Worm (Caenorhabditis elegans) whole organism, L1 larva: ENCODE results near the gene F31F4.11.

ENCODE experiments used
- C34B4.2 ChIP-seq: sonication (generic microtip); optimal IDR thresholded peaks from 2 replicates; lab custom pipeline; 2017; ENCODE audit warnings: mild to moderate bottlenecking, missing genetic modification characterization, missing compliant biosample characterization
- ceh-63 ChIP-seq: fragments of 200-800 bp; sonication (Bioruptor generic); optimal IDR thresholded peaks from 2 replicates; lab custom pipeline; 2018; ENCODE audit warnings: mild to moderate bottlenecking, missing genetic modification characterization, missing compliant biosample characterization
- ceh-82 ChIP-seq, 3 experiments: fragments of 150-350 bp in 1 of 3; sonication (generic microtip) in 2 of 3; optimal IDR thresholded peaks; 2 replicates each; lab custom pipeline; 2014 to 2017; ENCODE audit warnings: missing biosample characterization in 3 of 3, missing genetic modification characterization in 3 of 3
- ceh-88 ChIP-seq: fragments of 200-800 bp; sonication (Bioruptor generic); IDR thresholded peaks from 2 replicates; pipeline ENCODE4 v1.3.6; 2022; ENCODE audit warnings: missing genetic modification characterization, missing compliant biosample characterization
- ces-1 ChIP-seq: fragments of 150-350 bp; optimal IDR thresholded peaks from 2 replicates; lab custom pipeline; 2014; ENCODE audit warnings: missing biosample characterization, missing genetic modification reagents, missing genetic modification characterization
- dsc-1 ChIP-seq: sonication (generic microtip); optimal IDR thresholded peaks from 2 replicates; lab custom pipeline; 2016; ENCODE audit warnings: mild to moderate bottlenecking, missing genetic modification characterization, missing compliant biosample characterization
- efl-1 ChIP-seq, 4 experiments: fragments of 150-350 bp; optimal IDR thresholded peaks in 3 of 4; peaks in 1 of 4; 1 replicate in 1 of 4; 2 replicates in 3 of 4; lab custom pipeline; 2014; ENCODE audit warnings: missing biosample characterization in 2 of 4, missing genetic modification characterization in 2 of 4, missing genetic modification reagents in 2 of 4
- elt-2 ChIP-seq: sonication (generic microtip); optimal IDR thresholded peaks from 2 replicates; lab custom pipeline; 2016; ENCODE audit warnings: missing genetic modification characterization, mild to moderate bottlenecking, inconsistent platforms, missing compliant biosample characterization, missing genetic modification reagents
- elt-3 ChIP-seq, 6 experiments: fragments of 150-350 bp in 1 of 6; sonication (generic microtip); optimal IDR thresholded peaks; 2 replicates each; lab custom pipeline; 2017 to 2018; ENCODE audit warnings: missing biosample characterization in 6 of 6, missing genetic modification characterization in 6 of 6, inconsistent platforms in 1 of 6
- ets-5 ChIP-seq: fragments of 200-800 bp; sonication (Bioruptor generic); IDR thresholded peaks from 2 replicates; pipeline ENCODE4 v1.3.6; 2022; ENCODE audit warnings: missing genetic modification characterization, missing compliant biosample characterization
- fkh-10 ChIP-seq: sonication (generic microtip); optimal IDR thresholded peaks from 2 replicates; lab custom pipeline; 2017; ENCODE audit warnings: missing biosample characterization, missing genetic modification reagents, missing genetic modification characterization
- fkh-8 ChIP-seq: sonication (generic microtip); optimal IDR thresholded peaks from 2 replicates; lab custom pipeline; 2016; ENCODE audit warnings: mild to moderate bottlenecking, missing genetic modification characterization, missing compliant biosample characterization
- fos-1 ChIP-seq: fragments of 150-350 bp; optimal IDR thresholded peaks from 2 replicates; lab custom pipeline; 2014; ENCODE audit warnings: missing biosample characterization, missing genetic modification characterization
- grh-1 ChIP-seq: fragments of 200-800 bp; sonication (Bioruptor generic); IDR thresholded peaks from 2 replicates; pipeline ENCODE4 v1.3.6; 2022; ENCODE audit warnings: missing genetic modification reagents, missing genetic modification characterization, missing compliant biosample characterization
- hlh-4 ChIP-seq: sonication (generic microtip); optimal IDR thresholded peaks from 2 replicates; lab custom pipeline; 2016; ENCODE audit warnings: mild to moderate bottlenecking, missing genetic modification characterization, missing compliant biosample characterization
- irx-1 ChIP-seq: sonication (generic microtip); optimal IDR thresholded peaks from 2 replicates; lab custom pipeline; 2016; ENCODE audit warnings: missing genetic modification characterization, missing compliant biosample characterization
- jun-1 ChIP-seq: fragments of 150-350 bp; optimal IDR thresholded peaks from 2 replicates; lab custom pipeline; 2014; ENCODE audit warnings: missing biosample characterization, missing genetic modification reagents, missing genetic modification characterization
- lin-13 ChIP-seq: fragments of 150-350 bp; optimal IDR thresholded peaks from 2 replicates; lab custom pipeline; 2014; ENCODE audit warnings: missing biosample characterization, missing genetic modification reagents, missing genetic modification characterization
- lin-39 ChIP-seq: fragments of 150-350 bp; optimal IDR thresholded peaks from 2 replicates; lab custom pipeline; 2014; ENCODE audit warnings: missing biosample characterization, missing genetic modification reagents, missing genetic modification characterization
- mab-9 ChIP-seq: fragments of 200-800 bp; sonication (Bioruptor generic); IDR thresholded peaks from 2 replicates; pipeline ENCODE4 v1.3.6; 2022; ENCODE audit warnings: missing genetic modification reagents, missing genetic modification characterization, missing compliant biosample characterization
- nhr-11 ChIP-seq: fragments of 150-350 bp; optimal IDR thresholded peaks from 2 replicates; lab custom pipeline; 2014; ENCODE audit warnings: missing biosample characterization, missing genetic modification characterization
- nhr-19 ChIP-seq: fragments of 200-800 bp; sonication (Bioruptor generic); conservative IDR thresholded peaks from 2 replicates; pipeline ENCODE4 v1.3.6; 2022; ENCODE audit warnings: missing genetic modification characterization, missing compliant biosample characterization
- nhr-20 ChIP-seq: sonication (generic microtip); optimal IDR thresholded peaks from 2 replicates; lab custom pipeline; 2016; ENCODE audit warnings: mild to moderate bottlenecking, missing genetic modification characterization, missing compliant biosample characterization
- nhr-237 ChIP-seq: fragments of 150-350 bp; optimal IDR thresholded peaks from 2 replicates; lab custom pipeline; 2014; ENCODE audit warnings: missing biosample characterization, missing genetic modification characterization
- nhr-28 ChIP-seq: fragments of 150-350 bp; optimal IDR thresholded peaks from 2 replicates; lab custom pipeline; 2014; ENCODE audit warnings: missing biosample characterization, missing genetic modification characterization
- nhr-76 ChIP-seq: sonication (generic microtip); optimal IDR thresholded peaks from 2 replicates; lab custom pipeline; 2017; ENCODE audit warnings: missing biosample characterization, missing genetic modification characterization
- nhr-84 ChIP-seq: sonication (generic microtip); optimal IDR thresholded peaks from 2 replicates; lab custom pipeline; 2017; ENCODE audit warnings: missing biosample characterization, missing genetic modification characterization
- nhr-90 ChIP-seq: sonication (generic microtip); optimal IDR thresholded peaks from 2 replicates; lab custom pipeline; 2016; ENCODE audit warnings: mild to moderate bottlenecking, missing genetic modification characterization, missing compliant biosample characterization; ENCODE audit not compliant: poor library complexity
- pag-3 ChIP-seq: sonication (generic microtip); optimal IDR thresholded peaks from 2 replicates; lab custom pipeline; 2017; ENCODE audit warnings: missing genetic modification characterization, mild to moderate bottlenecking, missing compliant biosample characterization, antibody characterized with exemption, borderline replicate concordance; ENCODE audit not compliant: insufficient read depth
- pax-3 ChIP-seq: fragments of 200-800 bp; sonication (Bioruptor generic); optimal IDR thresholded peaks from 2 replicates; lab custom pipeline; 2018; ENCODE audit warnings: mild to moderate bottlenecking, missing genetic modification characterization, moderate library complexity, missing compliant biosample characterization
- pqm-1 ChIP-seq: sonication (generic microtip); optimal IDR thresholded peaks from 3 replicates; lab custom pipeline; 2017; ENCODE audit warnings: missing biosample characterization, missing genetic modification characterization
- rnt-1 ChIP-seq: sonication (generic microtip); optimal IDR thresholded peaks from 2 replicates; lab custom pipeline; 2016; ENCODE audit warnings: mild to moderate bottlenecking, missing genetic modification characterization, moderate library complexity, missing compliant biosample characterization
- skn-1 ChIP-seq: fragments of 150-350 bp; optimal IDR thresholded peaks from 2 replicates; lab custom pipeline; 2014; ENCODE audit warnings: missing biosample characterization, missing genetic modification characterization
- snu-23 ChIP-seq: sonication (generic microtip); optimal IDR thresholded peaks from 2 replicates; lab custom pipeline; 2016; ENCODE audit warnings: missing genetic modification characterization, missing compliant biosample characterization
- sptf-1 ChIP-seq: fragments of 150-350 bp; optimal IDR thresholded peaks from 2 replicates; lab custom pipeline; 2014; ENCODE audit warnings: missing biosample characterization, missing genetic modification characterization
- swsn-7 ChIP-seq: sonication (generic microtip); optimal IDR thresholded peaks from 2 replicates; lab custom pipeline; 2016; ENCODE audit warnings: missing genetic modification characterization, missing compliant biosample characterization
- tbx-2 ChIP-seq: sonication (generic microtip); optimal IDR thresholded peaks from 2 replicates; lab custom pipeline; 2016; ENCODE audit warnings: missing genetic modification characterization, missing compliant biosample characterization
- unc-130 ChIP-seq: fragments of 150-350 bp; optimal IDR thresholded peaks from 2 replicates; lab custom pipeline; 2017; ENCODE audit warnings: missing biosample characterization, missing genetic modification characterization, inconsistent platforms
- unc-62 ChIP-seq: fragments of 150-350 bp; optimal IDR thresholded peaks from 2 replicates; lab custom pipeline; 2014; ENCODE audit warnings: missing biosample characterization, missing genetic modification reagents, missing genetic modification characterization
- unc-98 ChIP-seq: fragments of 200-800 bp; sonication (Bioruptor generic); IDR thresholded peaks from 2 replicates; pipeline ENCODE4 v1.3.6; 2022; ENCODE audit warnings: missing genetic modification characterization, missing compliant biosample characterization
- vab-15 ChIP-seq: sonication (generic microtip); optimal IDR thresholded peaks from 2 replicates; lab custom pipeline; 2017; ENCODE audit warnings: missing genotype, mild to moderate bottlenecking, missing genetic modification characterization, missing compliant biosample characterization

Gene F31F4.11

DNA sequence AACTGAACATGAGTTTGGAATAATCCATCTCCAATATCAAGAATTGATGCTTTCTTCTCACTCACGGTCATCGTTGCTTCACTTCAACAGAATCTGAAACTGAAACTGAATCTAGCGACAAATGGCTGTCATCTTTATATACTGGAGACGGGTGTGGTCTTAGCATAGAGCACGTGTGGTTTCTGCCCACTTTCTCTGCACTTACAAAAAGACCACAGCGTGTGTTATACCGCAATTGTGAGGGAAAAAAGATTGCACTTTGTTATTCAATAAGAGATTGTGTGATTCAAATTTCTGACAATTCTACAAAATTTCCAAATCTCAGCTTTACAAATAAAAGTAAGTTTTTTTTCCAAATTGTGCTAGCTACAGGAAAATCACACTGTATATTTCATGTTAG is 18.1 kb downstream of the F31F4.11 start, which contains the start of gene F48G7.12:
F48G7.12 (minus strand) TSS at position 101 of the 400 bp plus-strand sequence.
- TF ChIP-seq nhr-84 (tag; lab: Kevin White, UChicago) (no peak), dsc-1 (tag; lab: Kevin White, UChicago) (no peak)
- TF ChIP-seq, all 84 proteins: peak for 0

DNA sequence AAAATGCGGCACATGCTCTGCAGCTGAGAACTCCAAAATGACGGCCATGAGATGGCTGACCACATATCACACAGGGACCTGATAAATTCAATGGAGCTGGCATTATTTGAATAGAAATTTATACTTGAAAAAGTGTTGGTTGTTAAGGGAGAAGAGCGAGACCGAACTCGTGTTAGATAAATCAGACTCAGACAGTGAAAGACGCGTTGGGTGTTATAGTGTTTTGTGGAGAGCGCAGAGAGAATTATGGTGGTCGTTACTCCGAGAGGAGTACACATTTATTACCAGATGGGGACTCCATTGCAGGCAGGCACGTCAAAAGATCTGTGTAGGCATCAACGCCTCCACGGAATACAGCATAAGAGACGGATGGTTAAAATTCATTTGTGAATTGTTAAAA is 21.5 kb downstream of the F31F4.11 start, which contains the start of gene nhr-190:
nhr-190 (minus strand) TSS at position 175 of the 400 bp plus-strand sequence.
- TF ChIP-seq unc-130 (tag; lab: Kevin White, UChicago): no peak
- TF ChIP-seq mab-9 (GFP tag; lab: Robert Waterston, UW): no peak
- no peak for TF ChIP-seq fos-1 (tag; lab: Kevin White, UChicago)
- TF ChIP-seq pax-3: no peak
- no peak for TF ChIP-seq lin-39
- peak; percentile 30 for TF ChIP-seq swsn-7 (tag; lab: Kevin White, UChicago)
- no peak for TF ChIP-seq snu-23 (GFP tag; lab: Kevin White, UChicago)
- no peak for TF ChIP-seq pqm-1 (tag; lab: Kevin White, UChicago)
- TF ChIP-seq nhr-76 (tag; lab: Kevin White, UChicago): no peak
- peak; percentile 33 for TF ChIP-seq rnt-1 (tag; lab: Kevin White, UChicago)
- no peak for TF ChIP-seq ceh-63 (GFP tag; lab: Kevin White, UChicago)
- TF ChIP-seq sptf-1 (tag; lab: Kevin White, UChicago): no peak
- TF ChIP-seq ets-5 (GFP tag; lab: Robert Waterston, UW): no peak
- peak in 1 of 3 experiments; percentile 2 for TF ChIP-seq ceh-82 (tag; optimal IDR thresholded peaks at IDR 0.05; lab: Kevin White, UChicago)
- TF ChIP-seq tbx-2 (tag; lab: Kevin White, UChicago): no peak
- TF ChIP-seq ceh-88 (GFP tag; lab: Robert Waterston, UW): no peak
- no peak for TF ChIP-seq lin-13 (GFP tag; lab: Kevin White, UChicago)
- TF ChIP-seq skn-1 (tag; lab: Kevin White, UChicago): no peak
- TF ChIP-seq fkh-8 (tag; lab: Kevin White, UChicago): peak; percentile 41
- TF ChIP-seq efl-1 (optimal IDR thresholded peaks at IDR 0.05; lab: Kevin White, UChicago): peak; percentile 31 to 47
- TF ChIP-seq efl-1 (GFP tag; optimal IDR thresholded peaks at IDR 0.05 in 1 of 2; lab: Kevin White, UChicago): no peak
- no peak for TF ChIP-seq fkh-10 (GFP tag; lab: Kevin White, UChicago)
- no peak for TF ChIP-seq irx-1 (tag; lab: Kevin White, UChicago)
- TF ChIP-seq jun-1: no peak
- no peak for TF ChIP-seq nhr-237 (tag; lab: Kevin White, UChicago)
- TF ChIP-seq nhr-90 (tag; lab: Kevin White, UChicago): no peak
- no peak for TF ChIP-seq hlh-4 (tag; lab: Kevin White, UChicago)
- TF ChIP-seq nhr-20 (tag; lab: Kevin White, UChicago): peak; percentile 22
- no peak for TF ChIP-seq pag-3 (tag; lab: Kevin White, UChicago)
- TF ChIP-seq nhr-19: no peak
- TF ChIP-seq unc-62: no peak
- no peak for TF ChIP-seq grh-1
- TF ChIP-seq nhr-28 (tag; lab: Kevin White, UChicago): no peak
- TF ChIP-seq elt-3 (tag; optimal IDR thresholded peaks at IDR 0.05; lab: Kevin White, UChicago): no peak
- no peak for TF ChIP-seq C34B4.2 (tag; lab: Kevin White, UChicago)
- no peak for TF ChIP-seq unc-98 (GFP tag; lab: Robert Waterston, UW)
- no peak for TF ChIP-seq nhr-11 (tag; lab: Kevin White, UChicago)

DNA sequence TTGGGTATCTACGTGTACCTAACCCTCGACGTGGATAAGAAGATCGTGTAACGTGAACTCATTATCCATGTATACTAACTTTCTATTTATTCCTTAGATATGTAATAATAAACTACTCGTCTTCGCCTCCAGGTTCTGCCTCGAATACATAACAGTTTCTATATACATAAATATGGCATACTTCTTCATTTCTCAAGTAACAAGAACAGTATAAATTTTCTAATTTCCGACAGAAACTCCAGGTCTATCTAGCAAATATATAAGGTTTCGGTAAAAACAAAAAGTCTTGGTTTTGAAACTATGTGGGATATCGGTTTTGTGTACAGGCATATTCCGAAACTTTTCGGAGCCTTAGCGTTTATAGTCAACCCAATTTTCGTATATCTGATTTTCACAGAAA is 25.9 kb downstream of the F31F4.11 start, which contains the start of gene srj-37:
srj-37 (plus strand) TSS at position 301 of the 400 bp plus-strand sequence.
- no peak for TF ChIP-seq vab-15 (tag; lab: Kevin White, UChicago)
- TF ChIP-seq elt-2 (tag; lab: Kevin White, UChicago): no peak
- TF ChIP-seq ces-1 (GFP tag; lab: Kevin White, UChicago): no peak
